Worm (Caenorhabditis elegans): ENCODE results near the gene C06A1.6.

C06A1.6 gene

DNA sequence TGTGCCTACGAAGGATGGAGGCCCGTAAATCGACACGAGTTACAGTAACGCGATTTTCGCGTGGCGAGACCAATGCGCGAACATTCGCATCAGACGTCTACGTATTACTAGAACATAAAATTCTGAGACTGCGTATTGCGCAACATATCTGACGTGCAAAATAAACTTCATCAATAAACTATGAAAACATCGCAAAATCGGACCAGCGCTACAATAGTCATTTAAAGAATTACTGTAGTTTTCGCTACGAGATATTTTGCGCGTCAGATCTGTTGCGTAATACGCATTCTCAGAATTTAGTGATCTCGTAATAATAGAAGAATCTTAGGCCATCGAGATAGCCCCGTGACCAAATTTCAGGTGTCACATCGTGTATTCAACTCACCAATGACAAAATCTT lies 29.8 kb upstream of the C06A1.6 start:
- TF ChIP-seq ceh-28 (tag; optimal IDR thresholded peaks at IDR 0.05) (no peak), elt-2 (tag; optimal IDR thresholded peaks at IDR 0.05) (no peak)

ce11 chrII:10592452-10592851 lies 28.0 kb upstream of the C06A1.6 start, which contains the start of gene crn-5:
Gene crn-5, plus strand, starts transcription at chrII:10592752.
- TF ChIP-seq jun-1 (tag; optimal IDR thresholded peaks at IDR 0.05) (no peak), nhr-43 (tag; optimal IDR thresholded peaks at IDR 0.05; ENCODE audit: poor library complexity, severe bottlenecking) (no peak), eor-1 (tag; optimal IDR thresholded peaks at IDR 0.05) (no peak), ceh-9 (tag; optimal IDR thresholded peaks at IDR 0.05) (no peak), lin-39 (tag; optimal IDR thresholded peaks at IDR 0.05) (no peak), ztf-11 (tag; optimal IDR thresholded peaks at IDR 0.05) (no peak), fkh-2 (tag; optimal IDR thresholded peaks at IDR 0.05) (no peak), pha-4 (tag; optimal IDR thresholded peaks at IDR 0.05) (no peak), nhr-11 (tag; optimal IDR thresholded peaks at IDR 0.05) (no peak), egl-5 (tag; optimal IDR thresholded peaks at IDR 0.05) (no peak), ztf-4 (tag; optimal IDR thresholded peaks at IDR 0.05) (no peak), ceh-16 (tag; optimal IDR thresholded peaks at IDR 0.05) (no peak), nfya-1 (tag; optimal IDR thresholded peaks at IDR 0.05; ENCODE audit: insufficient read depth) (no peak), unc-39 (tag; optimal IDR thresholded peaks at IDR 0.05) (no peak), lsy-12 (tag; optimal IDR thresholded peaks at IDR 0.05) (no peak), unc-62 (GFP tag; optimal IDR thresholded peaks at IDR 0.05) (no peak), nhr-237 (tag; optimal IDR thresholded peaks at IDR 0.05) (no peak)

DNA sequence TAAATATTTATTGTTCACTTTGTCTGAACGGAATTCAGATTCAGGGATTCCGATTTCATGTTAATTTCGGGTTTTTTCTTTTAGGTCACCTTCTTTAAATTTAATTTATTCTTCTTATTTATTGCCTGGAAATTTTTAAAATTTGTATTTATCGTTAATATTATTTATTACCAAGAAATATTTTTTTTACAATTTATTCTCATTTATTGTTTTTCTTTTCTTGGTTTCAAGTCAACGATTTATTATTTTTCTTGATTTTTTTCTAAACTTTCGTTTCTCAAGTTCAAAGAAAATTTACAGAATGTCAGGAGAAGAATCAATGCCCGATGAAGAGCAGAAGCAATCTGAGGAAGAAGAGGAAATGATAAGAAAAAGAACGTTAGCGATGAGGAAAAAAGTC lies 23.3 kb upstream of the C06A1.6 start, which contains the start of gene crn-3:
Gene crn-3, plus strand, starts transcription at position 301 of the 400 bp plus-strand sequence.
- TF ChIP-seq unc-39 (tag; optimal IDR thresholded peaks at IDR 0.05) = no peak
- no peak for TF ChIP-seq elt-2 (tag; optimal IDR thresholded peaks at IDR 0.05)
- no peak for TF ChIP-seq nhr-43 (tag; optimal IDR thresholded peaks at IDR 0.05; ENCODE audit: poor library complexity, severe bottlenecking)
- no peak for TF ChIP-seq fos-1 (tag; optimal IDR thresholded peaks at IDR 0.05)
- no peak for TF ChIP-seq pqm-1 (tag; optimal IDR thresholded peaks at IDR 0.05)
- no peak for TF ChIP-seq zag-1 (tag; optimal IDR thresholded peaks at IDR 0.05)
- no peak for TF ChIP-seq lin-15B (tag; optimal IDR thresholded peaks at IDR 0.05)

DNA sequence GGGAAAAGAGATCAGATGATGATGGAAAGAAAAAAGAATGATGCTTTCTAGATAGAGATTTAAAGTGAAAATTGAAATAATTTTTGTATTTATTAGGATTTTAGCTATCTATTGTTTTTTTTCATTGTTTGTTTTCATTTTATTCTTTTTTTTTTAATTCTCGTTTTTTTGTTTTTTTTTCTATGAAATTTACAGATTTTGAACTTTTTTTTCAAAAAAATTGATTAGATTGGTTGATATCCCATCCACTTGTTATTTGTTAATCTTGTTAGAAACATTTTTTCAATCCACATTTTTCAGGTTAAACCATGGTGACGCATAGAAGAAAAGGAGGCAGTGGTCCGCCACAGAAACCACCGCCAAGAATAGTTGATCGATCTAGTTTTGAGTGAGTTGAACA lies 19.6 kb upstream of the C06A1.6 start, which contains the start of gene algn-9:
Gene algn-9, plus strand, starts transcription at position 301 of the 400 bp plus-strand sequence.
- TF ChIP-seq aly-2 (tag; optimal IDR thresholded peaks at IDR 0.05) = no peak
- no peak for TF ChIP-seq ceh-82 (tag; optimal IDR thresholded peaks at IDR 0.05)
- TF ChIP-seq ztf-4 (tag; optimal IDR thresholded peaks at IDR 0.05) = no peak
- no peak for TF ChIP-seq ztf-11 (tag; optimal IDR thresholded peaks at IDR 0.05)
- no peak for TF ChIP-seq elt-3 (tag; optimal IDR thresholded peaks at IDR 0.05)
- TF ChIP-seq sea-2 (GFP tag; optimal IDR thresholded peaks at IDR 0.05) = no peak
- no peak for TF ChIP-seq unc-39 (tag; optimal IDR thresholded peaks at IDR 0.05)
- TF ChIP-seq nhr-12 (tag; optimal IDR thresholded peaks at IDR 0.05) = no peak
- no peak for TF ChIP-seq fos-1 (tag; optimal IDR thresholded peaks at IDR 0.05)
- no peak for TF ChIP-seq skn-1 (tag; optimal IDR thresholded peaks at IDR 0.05)
- no peak for TF ChIP-seq lsy-12 (tag; optimal IDR thresholded peaks at IDR 0.05)

DNA sequence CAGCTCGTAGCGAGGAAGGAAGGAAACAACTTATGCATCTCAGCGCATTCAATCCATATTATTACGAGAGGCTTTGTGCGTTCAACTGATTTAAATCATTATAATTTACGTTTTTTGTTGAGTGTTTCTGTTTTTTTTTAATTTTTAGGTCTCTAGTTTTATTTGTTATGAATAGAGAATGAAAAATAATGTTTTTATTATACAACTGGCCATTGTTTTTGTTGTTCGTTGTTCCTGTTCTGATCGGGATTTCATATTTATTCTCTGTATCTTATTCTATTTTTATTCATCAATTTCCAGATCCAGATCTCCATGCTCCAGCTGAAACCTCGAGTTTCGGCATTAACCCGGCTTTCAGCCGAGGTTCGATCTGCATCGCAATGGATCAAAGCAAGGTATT lies 17.8 kb upstream of the C06A1.6 start, which contains the start of gene mrps-22:
Gene mrps-22, plus strand, starts transcription at position 301 of the 400 bp plus-strand sequence.
- no peak for TF ChIP-seq nhr-67 (tag; optimal IDR thresholded peaks at IDR 0.05)
- TF ChIP-seq ceh-82 (tag; optimal IDR thresholded peaks at IDR 0.05) = no peak
- no peak for TF ChIP-seq nhr-28 (tag; optimal IDR thresholded peaks at IDR 0.05)
- no peak for TF ChIP-seq fkh-10 (GFP tag; optimal IDR thresholded peaks at IDR 0.05)
- no peak for TF ChIP-seq unc-39 (tag; optimal IDR thresholded peaks at IDR 0.05)
- TF ChIP-seq nhr-11 (tag; optimal IDR thresholded peaks at IDR 0.05) = no peak
- no peak for TF ChIP-seq zag-1 (tag; optimal IDR thresholded peaks at IDR 0.05)
- no peak for TF ChIP-seq elt-1 (tag; optimal IDR thresholded peaks at IDR 0.05)
- TF ChIP-seq mml-1 (tag; optimal IDR thresholded peaks at IDR 0.05) = no peak
- no peak for TF ChIP-seq ZK546.5 (tag; optimal IDR thresholded peaks at IDR 0.05)
